Worm (Caenorhabditis elegans): ENCODE results near the gene rig-6.

DNA sequence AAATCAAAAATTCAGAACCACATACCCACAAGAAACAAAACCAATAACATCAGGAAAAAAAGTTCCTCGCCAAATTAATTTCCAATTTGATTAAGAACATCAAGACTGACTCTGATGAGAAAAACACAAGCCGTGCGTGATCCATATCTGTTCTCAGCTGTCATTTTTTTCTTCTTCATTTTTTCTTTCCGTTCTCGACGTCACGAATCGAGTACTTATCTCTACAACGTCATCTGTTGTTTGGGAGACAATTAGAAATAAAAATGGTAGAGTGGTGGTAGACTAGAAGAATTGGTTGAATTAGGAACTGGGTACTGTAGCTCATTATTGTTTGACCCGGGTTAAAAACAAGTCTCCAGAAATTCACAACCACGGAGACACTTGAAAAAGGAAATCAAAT is 50.9 kb downstream of the rig-6 start:
- no peak for TF ChIP-seq bed-3 (GFP tag; optimal IDR thresholded peaks at IDR 0.05)
- TF ChIP-seq lsy-2 (tag; optimal IDR thresholded peaks at IDR 0.05) = no peak
- no peak for TF ChIP-seq nhr-237 (tag; optimal IDR thresholded peaks at IDR 0.05)
- TF ChIP-seq blmp-1 (tag; optimal IDR thresholded peaks at IDR 0.05) = no peak
- no peak for TF ChIP-seq lin-13 (tag; optimal IDR thresholded peaks at IDR 0.05)
- TF ChIP-seq snpc-4 (tag; optimal IDR thresholded peaks at IDR 0.05) = no peak
- no peak for TF ChIP-seq mep-1 (tag; optimal IDR thresholded peaks at IDR 0.05)
- TF ChIP-seq ceh-83 (GFP tag; optimal IDR thresholded peaks at IDR 0.05) = no peak
- TF ChIP-seq ztf-11 (tag; optimal IDR thresholded peaks at IDR 0.05) = no peak
- TF ChIP-seq sptf-1 (tag; optimal IDR thresholded peaks at IDR 0.05) = no peak
- TF ChIP-seq pha-4 (tag; optimal IDR thresholded peaks at IDR 0.05) = no peak
- no peak for TF ChIP-seq elt-1 (tag; optimal IDR thresholded peaks at IDR 0.05; ENCODE audit: borderline replicate concordance, insufficient read depth)
- TF ChIP-seq elt-3 (tag; optimal IDR thresholded peaks at IDR 0.05) = no peak
